Fruit fly (Drosophila melanogaster) whole organism, embryonic: ENCODE results near the gene Spc105R.

ENCODE experiments used
- CG11456 ChIP-seq: fragments of 200-800 bp; sonication (Bioruptor generic); IDR thresholded peaks from 3 replicates; pipeline ENCODE4 v1.3.6; 2022; ENCODE audit warnings: missing biosample characterization, missing genetic modification characterization
- CG14860 ChIP-seq: fragments of 200-800 bp; sonication (Bioruptor generic); IDR thresholded peaks from 3 replicates; pipeline ENCODE4 v1.3.6; 2022; ENCODE audit warnings: missing biosample characterization, missing genetic modification characterization; ENCODE audit not compliant: partially characterized antibody
- CG16779 ChIP-seq: fragments of 200-800 bp; sonication (Bioruptor generic); IDR thresholded peaks from 2 replicates; pipeline ENCODE4 v1.3.6; 2022; ENCODE audit warnings: missing biosample characterization, missing genetic modification characterization
- D19A ChIP-seq: fragments of 200-800 bp; optimal IDR thresholded peaks from 3 replicates; lab custom pipeline; 2019; ENCODE audit warnings: missing biosample characterization, mild to moderate bottlenecking, missing genetic modification characterization, moderate library complexity
- Jarid2 ChIP-seq: fragments of 200-800 bp; sonication (Bioruptor generic); optimal IDR thresholded peaks from 3 replicates; lab custom pipeline; 2017; ENCODE audit warnings: mild to moderate bottlenecking, missing biosample characterization, missing genetic modification reagents, missing genetic modification characterization
- NC2α ChIP-seq: fragments of 200-800 bp; sonication (Bioruptor generic); optimal IDR thresholded peaks from 2 replicates; lab custom pipeline; 2016; ENCODE audit warnings: missing biosample characterization, missing genetic modification characterization
- Spps ChIP-seq: fragments of 200-800 bp; sonication (Bioruptor generic); optimal IDR thresholded peaks from 2 replicates; lab custom pipeline; 2018; ENCODE audit warnings: missing biosample characterization, mild to moderate bottlenecking, missing genetic modification characterization
- psq ChIP-seq: fragments of 200-800 bp; sonication (Bioruptor generic); optimal IDR thresholded peaks from 2 replicates; lab custom pipeline; 2017; ENCODE audit warnings: missing biosample characterization, missing genetic modification characterization

- TF ChIP-seq CG11456 (GFP tag; lab: Robert Waterston, UW) (no peak), psq (GFP tag; lab: Kevin White, UChicago) (no peak), CG16779 (GFP tag; lab: Robert Waterston, UW) (no peak), CG14860 (GFP tag; lab: Robert Waterston, UW) (no peak), NC2α (GFP tag; lab: Kevin White, UChicago) (no peak), Jarid2 (GFP tag; lab: Kevin White, UChicago) (no peak), Spps (tag; lab: Kevin White, UChicago) (no peak), D19A (tag; lab: Kevin White, UChicago) (no peak)
Measured at dm6 chr3L:20830361-20830760, 30.2 kb downstream of the Spc105R start.
